Fruit fly (Drosophila melanogaster): Measurements from ENCODE around the gene Sulf1.
A peak's percentile ranks its signal among the peaks of the same experiment; 100 is the strongest.

dm6 chr3R:16349111-16349655 lies 9.8 kb upstream of the Sulf1 start, which contains the start of the genes CG14879 and Manf:
- no peak for TF ChIP-seq CG8478 (optimal IDR thresholded peaks at IDR 0.05)
- TF ChIP-seq CTCF (optimal IDR thresholded peaks at IDR 0.05): peak; percentile 24 to 38
